Fruit fly (Drosophila melanogaster): ENCODE results near the gene slp2.
A peak's percentile ranks its signal among the peaks of the same experiment; 100 is the strongest.

Gene slp2

dm6 chr2L:3789290-3790067 is 47.2 kb upstream of the slp2 start (continued):
- TF ChIP-seq CG7556 (GFP tag; optimal IDR thresholded peaks at IDR 0.05): peak; percentile 86
- no peak for TF ChIP-seq CG16813 (GFP tag; IDR thresholded peaks at IDR 0.05; ENCODE audit: partially characterized antibody)
- no peak; the same call in 1 of the 2 replicates for TF ChIP-seq gsb (GFP tag; IDR thresholded peaks at IDR 0.05)
- peak; percentile 58 for TF ChIP-seq org-1 (GFP tag; optimal IDR thresholded peaks at IDR 0.05)
- TF ChIP-seq CG9437 (GFP tag; optimal IDR thresholded peaks at IDR 0.05): peak; percentile 81
- peak; percentile 21 for TF ChIP-seq CG18619 (GFP tag; optimal IDR thresholded peaks at IDR 0.05)
- no peak for TF ChIP-seq CG34224 (GFP tag; IDR thresholded peaks at IDR 0.05; ENCODE audit: partially characterized antibody)
- peak; percentile 77 for TF ChIP-seq Asciz (GFP tag; optimal IDR thresholded peaks at IDR 0.05)
- 0 out of 3 replicates have a peak, but pooled peaks have one; percentile 67 for TF ChIP-seq CG11456 (GFP tag; IDR thresholded peaks at IDR 0.05)
- TF ChIP-seq TFAM (GFP tag; optimal IDR thresholded peaks at IDR 0.05): no peak
- peak; percentile 38; the same call in 1 of the 2 replicates for TF ChIP-seq CG4404 (GFP tag; IDR thresholded peaks at IDR 0.05)
- peak; percentile 96 for TF ChIP-seq Sox102F (GFP tag; optimal IDR thresholded peaks at IDR 0.05)
- peak; percentile 67; the same call in 1 of the 2 replicates for TF ChIP-seq gt (GFP tag; IDR thresholded peaks at IDR 0.05)
- peak; percentile 70 for TF ChIP-seq ind (GFP tag; optimal IDR thresholded peaks at IDR 0.05)
- peak; percentile 88 for TF ChIP-seq ranshi (GFP tag; IDR thresholded peaks at IDR 0.05)
- peak in 1 of 2 experiments; percentile 82 for TF ChIP-seq Hr51 (GFP tag; optimal IDR thresholded peaks at IDR 0.05)
- TF ChIP-seq E2f2 (GFP tag; IDR thresholded peaks at IDR 0.05): peak; percentile 62
- TF ChIP-seq dimm (GFP tag; IDR thresholded peaks at IDR 0.05): peak; percentile 78
- TF ChIP-seq CG13123 (GFP tag; optimal IDR thresholded peaks at IDR 0.05): peak; percentile 43
- peak; percentile 83 for TF ChIP-seq Oli (tag; optimal IDR thresholded peaks at IDR 0.05)
- TF ChIP-seq tgo (GFP tag; IDR thresholded peaks at IDR 0.05): peak; percentile 82
- peak; percentile 35; the same call in 1 of the 2 replicates for TF ChIP-seq CG14441 (GFP tag; IDR thresholded peaks at IDR 0.05)
- peak; percentile 89 for TF ChIP-seq ara (GFP tag; IDR thresholded peaks at IDR 0.05)
- TF ChIP-seq ci (GFP tag; IDR thresholded peaks at IDR 0.05): peak; percentile 93
- peak; percentile 2 for TF ChIP-seq CG12155 (GFP tag; optimal IDR thresholded peaks at IDR 0.05)
- no peak for TF ChIP-seq CG1603 (tag; optimal IDR thresholded peaks at IDR 0.05)
- TF ChIP-seq CG15269 (tag; optimal IDR thresholded peaks at IDR 0.05): peak; percentile 74
- peak; percentile 91 for TF ChIP-seq gcm (GFP tag; optimal IDR thresholded peaks at IDR 0.05)
- peak; percentile 81 for TF ChIP-seq chm (GFP tag; IDR thresholded peaks at IDR 0.05)
- no peak for TF ChIP-seq p53 (GFP tag; optimal IDR thresholded peaks at IDR 0.05)
- TF ChIP-seq exex (tag; optimal IDR thresholded peaks at IDR 0.05): no peak
- TF ChIP-seq Nf-YC (tag; optimal IDR thresholded peaks at IDR 0.05): no peak
- TF ChIP-seq Sox100B (GFP tag; optimal IDR thresholded peaks at IDR 0.05): peak; percentile 80
- TF ChIP-seq pho (GFP tag; optimal IDR thresholded peaks at IDR 0.05): no peak
- TF ChIP-seq CG12104 (GFP tag; optimal IDR thresholded peaks at IDR 0.05): peak; percentile 59
- TF ChIP-seq dmrt99B (tag; optimal IDR thresholded peaks at IDR 0.05): peak; percentile 91
- TF ChIP-seq sob (GFP tag; IDR thresholded peaks at IDR 0.05): peak; percentile 68
- peak; percentile 98 for TF ChIP-seq pros (GFP tag; optimal IDR thresholded peaks at IDR 0.05)
- TF ChIP-seq pum (GFP tag; optimal IDR thresholded peaks at IDR 0.05): no peak
- no peak for TF ChIP-seq Opbp (GFP tag; IDR thresholded peaks at IDR 0.05; ENCODE audit: partially characterized antibody)
- TF ChIP-seq Antp (GFP tag; optimal IDR thresholded peaks at IDR 0.05): no peak
- no peak for TF ChIP-seq Hr39 (optimal IDR thresholded peaks at IDR 0.05)
- peak; percentile 80 for TF ChIP-seq CG8290 (GFP tag; optimal IDR thresholded peaks at IDR 0.05)
- no peak for TF ChIP-seq CG8290 (tag; optimal IDR thresholded peaks at IDR 0.05)
- no peak for TF ChIP-seq Neu2 (GFP tag; optimal IDR thresholded peaks at IDR 0.05; ENCODE audit: borderline replicate concordance)
- TF ChIP-seq pan (optimal IDR thresholded peaks at IDR 0.05): no peak
- TF ChIP-seq pan (GFP tag; optimal IDR thresholded peaks at IDR 0.05 in 1 of 2, IDR thresholded peaks at IDR 0.05 in 1 of 2): peak in 1 of 2 experiments; percentile 81
- no peak for TF ChIP-seq gro (GFP tag; optimal IDR thresholded peaks at IDR 0.05)
- peak; percentile 91 for TF ChIP-seq sisA (GFP tag; IDR thresholded peaks at IDR 0.05)
- TF ChIP-seq crol (GFP tag; IDR thresholded peaks at IDR 0.05): peak; percentile 79
